Fruit fly (Drosophila melanogaster) whole organism, prepupa: ENCODE results near the gene Srx.

Experiments
- Blimp-1 ChIP-seq: fragments of 200-800 bp; sonication (Bioruptor generic); optimal IDR thresholded peaks from 3 replicates; lab custom pipeline; 2017; ENCODE audit warnings: missing biosample characterization, missing genetic modification characterization, mild to moderate bottlenecking, moderate library complexity, missing genetic modification reagents
- CG10631 ChIP-seq: fragments of 200-800 bp; sonication (Bioruptor generic); optimal IDR thresholded peaks from 2 replicates; lab custom pipeline; 2016; ENCODE audit warnings: missing biosample characterization, missing genetic modification characterization
- CG10669 ChIP-seq: fragments of 200-800 bp; sonication (Bioruptor generic); optimal IDR thresholded peaks from 3 replicates; lab custom pipeline; 2018; ENCODE audit warnings: missing biosample characterization, mild to moderate bottlenecking, missing genetic modification characterization, moderate library complexity
- CG11294 ChIP-seq: fragments of 200-800 bp; sonication (Bioruptor generic); IDR thresholded peaks from 2 replicates; pipeline ENCODE4 v1.3.6; 2022; ENCODE audit warnings: missing biosample characterization, missing genetic modification characterization
- CG11762 ChIP-seq: fragments of 200-800 bp; sonication (Bioruptor generic); optimal IDR thresholded peaks from 3 replicates; lab custom pipeline; 2016; ENCODE audit warnings: missing biosample characterization, missing genetic modification characterization; ENCODE audit not compliant: insufficient read depth
- CG1621 ChIP-seq: fragments of 200-800 bp; sonication (Bioruptor generic); optimal IDR thresholded peaks from 3 replicates; lab custom pipeline; 2018; ENCODE audit warnings: missing biosample characterization, mild to moderate bottlenecking, missing genetic modification characterization
- CG16779 ChIP-seq: fragments of 200-800 bp; sonication (Bioruptor generic); optimal IDR thresholded peaks from 3 replicates; lab custom pipeline; 2017; ENCODE audit warnings: missing biosample characterization, mild to moderate bottlenecking, missing genetic modification characterization
- CG3032 ChIP-seq: fragments of 200-800 bp; optimal IDR thresholded peaks from 2 replicates; lab custom pipeline; 2019; ENCODE audit warnings: missing biosample characterization, mild to moderate bottlenecking, missing genetic modification characterization, moderate library complexity
- CG32006 ChIP-seq: fragments of 200-800 bp; sonication (Bioruptor generic); optimal IDR thresholded peaks from 3 replicates; lab custom pipeline; 2017; ENCODE audit warnings: missing biosample characterization, mild to moderate bottlenecking, missing genetic modification characterization
- CG34406 ChIP-seq: fragments of 200-800 bp; sonication (Bioruptor generic); optimal IDR thresholded peaks from 3 replicates; lab custom pipeline; 2016; ENCODE audit warnings: missing biosample characterization, missing genetic modification characterization
- CG3919 ChIP-seq: fragments of 200-800 bp; sonication (Bioruptor generic); optimal IDR thresholded peaks from 3 replicates; lab custom pipeline; 2016; ENCODE audit warnings: missing biosample characterization, missing genetic modification characterization
- CG4318 ChIP-seq: fragments of 200-800 bp; sonication (Bioruptor generic); optimal IDR thresholded peaks from 3 replicates; lab custom pipeline; 2017; ENCODE audit warnings: missing biosample characterization, mild to moderate bottlenecking, missing genetic modification characterization
- CG6163 ChIP-seq: fragments of 200-800 bp; sonication (Bioruptor generic); IDR thresholded peaks from 3 replicates; pipeline ENCODE4 v1.3.6; 2022; ENCODE audit warnings: missing biosample characterization, missing genetic modification characterization
- CG6276 ChIP-seq: fragments of 200-800 bp; sonication (Bioruptor generic); optimal IDR thresholded peaks from 2 replicates; lab custom pipeline; 2017; ENCODE audit warnings: missing biosample characterization, mild to moderate bottlenecking, missing genetic modification characterization
- CG6792 ChIP-seq: fragments of 200-800 bp; sonication (Bioruptor generic); optimal IDR thresholded peaks from 3 replicates; lab custom pipeline; 2016; ENCODE audit warnings: missing biosample characterization, missing genetic modification characterization
- CG6808 ChIP-seq: fragments of 200-800 bp; sonication (Bioruptor generic); optimal IDR thresholded peaks from 3 replicates; lab custom pipeline; 2017; ENCODE audit warnings: missing biosample characterization, missing genetic modification characterization, mild to moderate bottlenecking, moderate library complexity, missing genetic modification reagents
- CG6854 ChIP-seq: fragments of 200-800 bp; sonication (Bioruptor generic); optimal IDR thresholded peaks from 2 replicates; lab custom pipeline; 2017; ENCODE audit warnings: missing biosample characterization, mild to moderate bottlenecking, missing genetic modification characterization
- CG8632 ChIP-seq: fragments of 200-800 bp; sonication (Bioruptor generic); optimal IDR thresholded peaks from 3 replicates; lab custom pipeline; 2016; ENCODE audit warnings: missing biosample characterization, missing genetic modification characterization
- CG9139 ChIP-seq: fragments of 200-800 bp; sonication (Bioruptor generic); optimal IDR thresholded peaks from 3 replicates; lab custom pipeline; 2017; ENCODE audit warnings: missing biosample characterization, mild to moderate bottlenecking, missing genetic modification characterization
- Eip75B ChIP-seq: fragments of 200-800 bp; sonication (Bioruptor generic); optimal IDR thresholded peaks from 3 replicates; lab custom pipeline; 2016; ENCODE audit warnings: missing biosample characterization, missing genetic modification characterization
- Eip78C ChIP-seq: fragments of 200-800 bp; sonication (Bioruptor generic); peaks from one replicate; lab custom pipeline; 2016; ENCODE audit warnings: missing biosample characterization, missing genetic modification characterization
- Eip93F ChIP-seq: fragments of 200-800 bp; sonication (Bioruptor generic); optimal IDR thresholded peaks from 2 replicates; lab custom pipeline; 2016; ENCODE audit warnings: missing biosample characterization, mild to moderate bottlenecking, missing genetic modification characterization
- Ets21C ChIP-seq: fragments of 200-800 bp; sonication (Bioruptor generic); optimal IDR thresholded peaks from 3 replicates; lab custom pipeline; 2016; ENCODE audit warnings: missing biosample characterization, missing genetic modification characterization
- Ets96B ChIP-seq: fragments of 200-800 bp; optimal IDR thresholded peaks from 2 replicates; lab custom pipeline; 2019; ENCODE audit warnings: missing biosample characterization, mild to moderate bottlenecking, missing genetic modification characterization, moderate library complexity
- Gug ChIP-seq: fragments of 200-800 bp; sonication (Bioruptor generic); IDR thresholded peaks from 2 replicates; pipeline ENCODE4 v1.3.6; 2022; ENCODE audit warnings: missing biosample characterization, missing genetic modification characterization
- Hr38 ChIP-seq: sonication (Bioruptor generic); optimal IDR thresholded peaks from 2 replicates; lab custom pipeline; 2016; ENCODE audit warnings: missing biosample characterization, missing genetic modification characterization
- Hr39 ChIP-seq: fragments of 200-800 bp; sonication (Bioruptor generic); optimal IDR thresholded peaks from 2 replicates; lab custom pipeline; 2016; ENCODE audit warnings: missing biosample characterization, missing genetic modification characterization
- Lpt ChIP-seq: fragments of 200-800 bp; sonication (Bioruptor generic); optimal IDR thresholded peaks from 3 replicates; lab custom pipeline; 2016; ENCODE audit warnings: missing biosample characterization, missing genetic modification characterization
- Met ChIP-seq: fragments of 200-800 bp; sonication (Bioruptor generic); optimal IDR thresholded peaks from 3 replicates; lab custom pipeline; 2016; ENCODE audit warnings: missing biosample characterization, missing genetic modification characterization
- OdsH ChIP-seq: fragments of 200-800 bp; sonication (Bioruptor generic); optimal IDR thresholded peaks from 3 replicates; lab custom pipeline; 2016; ENCODE audit warnings: missing biosample characterization, missing genetic modification characterization
- Smox ChIP-seq: fragments of 200-800 bp; sonication (Bioruptor generic); optimal IDR thresholded peaks from 3 replicates; lab custom pipeline; 2016; ENCODE audit warnings: missing biosample characterization, missing genetic modification characterization
- Sox102F ChIP-seq: fragments of 200-800 bp; sonication (Bioruptor generic); optimal IDR thresholded peaks from 2 replicates; lab custom pipeline; 2016; ENCODE audit warnings: missing biosample characterization, mild to moderate bottlenecking, missing genetic modification characterization
- Sox14 ChIP-seq: fragments of 200-800 bp; sonication (Bioruptor generic); optimal IDR thresholded peaks from 3 replicates; lab custom pipeline; 2016; ENCODE audit warnings: missing biosample characterization, missing genetic modification characterization
- Sox15 ChIP-seq: fragments of 200-800 bp; sonication (Bioruptor generic); optimal IDR thresholded peaks from 3 replicates; lab custom pipeline; 2016; ENCODE audit warnings: missing biosample characterization, missing genetic modification characterization
- acj6 ChIP-seq: fragments of 200-800 bp; sonication (Bioruptor generic); optimal IDR thresholded peaks from 3 replicates; lab custom pipeline; 2016; ENCODE audit warnings: missing biosample characterization, missing genetic modification characterization
- cyc ChIP-seq: fragments of 200-800 bp; sonication (Bioruptor generic); optimal IDR thresholded peaks from 3 replicates; lab custom pipeline; 2016; ENCODE audit warnings: missing biosample characterization, missing genetic modification characterization
- dac ChIP-seq: fragments of 200-800 bp; sonication (Bioruptor generic); optimal IDR thresholded peaks from 2 replicates; lab custom pipeline; 2017; ENCODE audit warnings: missing biosample characterization, mild to moderate bottlenecking, missing genetic modification characterization
- dsx ChIP-seq: fragments of 200-800 bp; optimal IDR thresholded peaks from 3 replicates; lab custom pipeline; 2019; ENCODE audit warnings: missing biosample characterization, mild to moderate bottlenecking, missing genetic modification characterization, moderate library complexity; ENCODE audit not compliant: poor library complexity, severe bottlenecking
- eg ChIP-seq: fragments of 200-800 bp; sonication (Bioruptor generic); IDR thresholded peaks from 3 replicates; pipeline ENCODE4 v1.3.6; 2022; ENCODE audit warnings: missing biosample characterization, missing genetic modification characterization
- esn ChIP-seq: fragments of 200-800 bp; sonication (Bioruptor generic); optimal IDR thresholded peaks from 2 replicates; lab custom pipeline; 2016; ENCODE audit warnings: missing biosample characterization, mild to moderate bottlenecking, missing genetic modification characterization, moderate library complexity
- fd59A ChIP-seq: fragments of 200-800 bp; sonication (Bioruptor generic); optimal IDR thresholded peaks from 2 replicates; lab custom pipeline; 2017; ENCODE audit warnings: missing biosample characterization, mild to moderate bottlenecking, missing genetic modification characterization, missing genetic modification reagents
- fd85E ChIP-seq: fragments of 200-800 bp; sonication (Bioruptor generic); optimal IDR thresholded peaks from 3 replicates; lab custom pipeline; 2016; ENCODE audit warnings: missing biosample characterization, missing genetic modification characterization
- fkh ChIP-seq: fragments of 200-800 bp; sonication (Bioruptor generic); optimal IDR thresholded peaks from 3 replicates; lab custom pipeline; 2017; ENCODE audit warnings: missing biosample characterization, mild to moderate bottlenecking, missing genetic modification characterization, moderate library complexity
- lz ChIP-seq: fragments of 200-800 bp; sonication (Bioruptor generic); optimal IDR thresholded peaks from 3 replicates; lab custom pipeline; 2016; ENCODE audit warnings: missing biosample characterization, missing genetic modification characterization
- salr ChIP-seq, 2 experiments: fragments of 200-800 bp; sonication (Bioruptor generic); optimal IDR thresholded peaks; 3 replicates each; lab custom pipeline; 2016 to 2018; ENCODE audit warnings: missing biosample characterization in 2 of 2, missing genetic modification characterization in 2 of 2, mild to moderate bottlenecking in 1 of 2
- spab ChIP-seq: fragments of 200-800 bp; sonication (Bioruptor generic); optimal IDR thresholded peaks from 2 replicates; lab custom pipeline; 2017; ENCODE audit warnings: missing biosample characterization, mild to moderate bottlenecking, missing genetic modification characterization, missing genetic modification reagents
- ss ChIP-seq, 2 experiments: fragments of 200-800 bp; sonication (Bioruptor generic); optimal IDR thresholded peaks; 2 replicates in 1 of 2; 3 replicates in 1 of 2; lab custom pipeline; 2017 to 2018; ENCODE audit warnings: mild to moderate bottlenecking in 2 of 2, missing biosample characterization in 2 of 2, missing genetic modification characterization in 2 of 2, moderate library complexity in 1 of 2
- svp ChIP-seq: fragments of 200-800 bp; sonication (Bioruptor generic); peaks from one replicate; lab custom pipeline; 2016; ENCODE audit warnings: missing biosample characterization, missing genetic modification characterization
- topi ChIP-seq: fragments of 200-800 bp; sonication (Bioruptor generic); optimal IDR thresholded peaks from 3 replicates; lab custom pipeline; 2016; ENCODE audit warnings: missing biosample characterization, missing genetic modification characterization
- vri ChIP-seq: fragments of 200-800 bp; sonication (Bioruptor generic); optimal IDR thresholded peaks from 3 replicates; lab custom pipeline; 2016; ENCODE audit warnings: missing biosample characterization, mild to moderate bottlenecking, missing genetic modification characterization

Srx gene

dm6 chrX:17826807-17827703 is 29.7 kb upstream of the Srx start, which contains the start of gene Socs16D:
TSS of gene Socs16D (minus strand) at chrX:17827564.
- TF ChIP-seq Sox14 (GFP tag; lab: Kevin White, UChicago) (peak; percentile 15), Hr38 (GFP tag; lab: Kevin White, UChicago) (no peak), lz (peak; percentile 26), esn (peak; percentile 48), Sox15 (GFP tag; lab: Kevin White, UChicago) (no peak), dac (GFP tag; lab: Kevin White, UChicago) (no peak), fd59A (GFP tag; lab: Kevin White, UChicago) (no peak), Met (GFP tag; lab: Kevin White, UChicago) (peak; percentile 37), Ets21C (GFP tag; lab: Kevin White, UChicago) (no peak), Eip93F (no peak), spab (no peak), Sox102F (GFP tag; lab: Kevin White, UChicago) (peak; percentile 45), CG4318 (no peak), ss (GFP tag; optimal IDR thresholded peaks at IDR 0.05; lab: Kevin White, UChicago) (peak; percentile 60 to 61), salr (GFP tag; optimal IDR thresholded peaks at IDR 0.05; lab: Kevin White, UChicago) (no peak), CG6792 (GFP tag; lab: Kevin White, UChicago) (no peak), acj6 (GFP tag; lab: Kevin White, UChicago) (no peak), Eip75B (no peak), CG3919 (GFP tag; lab: Kevin White, UChicago) (no peak), Eip78C (GFP tag; lab: Kevin White, UChicago) (peak; percentile 75), Blimp-1 (no peak), CG10669 (GFP tag; lab: Kevin White, UChicago) (no peak), vri (GFP tag; lab: Kevin White, UChicago) (peak; percentile 33), CG3032 (tag; lab: Kevin White, UChicago) (peak; percentile 14), CG16779 (tag; lab: Kevin White, UChicago) (peak; percentile 20), cyc (GFP tag; lab: Kevin White, UChicago) (peak; percentile 15), CG11294 (GFP tag; lab: Robert Waterston, UW) (no peak), CG10631 (GFP tag; lab: Kevin White, UChicago) (peak; percentile 1), Gug (GFP tag; lab: Robert Waterston, UW) (no peak), fd85E (no peak), CG1621 (no peak), CG6163 (GFP tag; lab: Robert Waterston, UW) (no peak; the same call in 2 of the 3 replicates), CG34406 (GFP tag; lab: Kevin White, UChicago) (no peak), CG8632 (GFP tag; lab: Kevin White, UChicago) (peak; percentile 22), CG11762 (GFP tag; lab: Kevin White, UChicago) (no peak), Hr39 (peak; percentile 1), CG6276 (no peak), dsx (GFP tag; lab: Kevin White, UChicago) (peak; percentile 13), OdsH (GFP tag; lab: Kevin White, UChicago) (peak; percentile 33), topi (GFP tag; lab: Kevin White, UChicago) (peak; percentile 47), CG9139 (GFP tag; lab: Kevin White, UChicago) (no peak), Smox (peak; percentile 34), eg (0 out of 3 replicates have a peak, but pooled peaks have one; percentile 10), svp (peak; percentile 52), CG32006 (GFP tag; lab: Kevin White, UChicago) (no peak), fkh (GFP tag; lab: Kevin White, UChicago) (peak; percentile 94), CG6854 (GFP tag; lab: Kevin White, UChicago) (peak; percentile 79), CG6808 (GFP tag; lab: Kevin White, UChicago) (no peak), Lpt (GFP tag; lab: Kevin White, UChicago) (peak; percentile 52), Ets96B (tag; lab: Kevin White, UChicago) (no peak)
